Fruit fly (Drosophila melanogaster): ENCODE results near the gene CG43055.

The CG43055 gene

DNA sequence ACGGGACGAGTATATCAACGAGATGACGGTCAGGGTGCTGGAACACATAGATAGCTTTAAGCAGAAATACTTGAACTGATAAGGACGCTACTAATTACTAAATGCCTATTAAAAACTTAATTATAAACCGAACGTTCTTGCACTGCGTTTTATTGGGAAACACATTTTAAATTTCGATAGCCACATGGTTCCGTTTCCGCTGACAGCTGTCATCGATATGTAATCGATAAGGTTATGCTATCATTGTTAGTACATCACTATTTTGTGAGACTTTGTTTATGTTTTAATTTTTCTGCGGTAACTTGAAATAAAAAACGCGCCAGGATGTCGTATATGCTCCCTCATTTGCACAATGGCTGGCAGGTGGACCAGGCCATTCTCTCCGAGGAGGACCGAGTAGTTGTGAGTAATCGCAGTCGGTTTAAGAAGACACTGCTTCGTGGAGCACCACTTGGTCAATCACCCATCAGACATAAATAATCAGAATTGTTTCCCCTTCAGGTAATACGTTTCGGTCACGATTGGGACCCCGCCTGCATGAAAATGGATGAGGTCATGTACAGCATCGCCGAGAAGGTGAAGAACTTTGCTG, 7.8 kb upstream of the CG43055 start, which contains the start of gene Dim1:
Gene Dim1, plus strand, starts transcription at position 239 of the 592 bp plus-strand sequence.
- no peak for TF ChIP-seq Dll (optimal IDR thresholded peaks at IDR 0.05)
- no peak for TF ChIP-seq EcR (GFP tag; optimal IDR thresholded peaks at IDR 0.05)

DNA sequence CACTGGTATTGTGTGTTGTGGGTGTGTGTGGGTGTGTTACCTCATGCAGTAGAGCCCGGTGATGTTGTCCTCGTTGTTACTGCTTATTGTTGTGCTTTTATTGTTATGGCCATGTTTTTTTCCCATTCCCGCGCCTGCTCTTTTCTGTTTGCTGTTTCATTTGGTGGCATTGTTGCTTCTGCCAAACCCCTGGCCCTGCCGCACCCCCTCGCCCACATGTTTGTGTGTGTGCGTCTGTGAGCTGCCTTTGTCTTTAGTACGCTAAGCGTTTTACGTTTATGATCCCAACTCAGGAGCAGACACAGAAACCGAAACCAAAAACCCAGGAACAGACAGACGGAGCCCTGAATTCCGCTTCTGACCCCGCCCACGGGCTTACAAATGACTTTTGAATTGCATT, 3.1 kb downstream of the CG43055 start:
- no peak for TF ChIP-seq usp (GFP tag; optimal IDR thresholded peaks at IDR 0.05)
- TF ChIP-seq psq (optimal IDR thresholded peaks at IDR 0.05), result no peak
- no peak for TF ChIP-seq Dll (optimal IDR thresholded peaks at IDR 0.05)
- TF ChIP-seq CG8478 (optimal IDR thresholded peaks at IDR 0.05), result no peak
- no peak for TF ChIP-seq EcR (GFP tag; optimal IDR thresholded peaks at IDR 0.05)
- no peak for TF ChIP-seq pan (optimal IDR thresholded peaks at IDR 0.05)

dm6 chr2L:4416089-4416488, 5.1 kb downstream of the CG43055 start:
- TF ChIP-seq EcR (GFP tag; optimal IDR thresholded peaks at IDR 0.05) (no peak), pan (optimal IDR thresholded peaks at IDR 0.05) (no peak), usp (GFP tag; optimal IDR thresholded peaks at IDR 0.05) (no peak), Dll (optimal IDR thresholded peaks at IDR 0.05) (no peak), CG8478 (optimal IDR thresholded peaks at IDR 0.05) (no peak), psq (optimal IDR thresholded peaks at IDR 0.05) (no peak)

DNA sequence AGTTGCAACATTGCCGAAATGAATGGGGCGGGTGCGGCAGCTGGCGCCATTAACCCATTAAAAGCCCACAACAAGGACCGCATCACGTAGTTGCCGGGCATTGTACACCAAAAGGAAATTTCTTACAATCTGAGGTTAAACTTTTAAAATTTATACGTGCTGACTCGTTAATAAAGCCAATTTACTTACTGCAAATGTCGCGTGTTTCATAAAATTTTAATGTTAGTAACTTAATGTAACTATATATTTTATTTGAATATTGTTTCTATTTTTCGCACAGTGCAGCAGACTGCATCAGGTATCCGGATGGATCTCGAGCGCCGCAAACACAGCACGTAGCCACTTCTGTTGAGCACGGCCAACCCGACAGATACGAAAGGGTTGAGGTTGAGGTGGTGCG, 5.9 kb downstream of the CG43055 start:
- TF ChIP-seq EcR (GFP tag; optimal IDR thresholded peaks at IDR 0.05), result no peak

dm6 chr2L:4417982-4418381, 7.0 kb downstream of the CG43055 start:
- TF ChIP-seq CG8478 (optimal IDR thresholded peaks at IDR 0.05), result no peak
- TF ChIP-seq pan (optimal IDR thresholded peaks at IDR 0.05), result no peak
- TF ChIP-seq usp (GFP tag; optimal IDR thresholded peaks at IDR 0.05), result no peak
- no peak for TF ChIP-seq Dll (optimal IDR thresholded peaks at IDR 0.05)
- TF ChIP-seq psq (optimal IDR thresholded peaks at IDR 0.05), result no peak
- TF ChIP-seq EcR (GFP tag; optimal IDR thresholded peaks at IDR 0.05), result no peak

DNA sequence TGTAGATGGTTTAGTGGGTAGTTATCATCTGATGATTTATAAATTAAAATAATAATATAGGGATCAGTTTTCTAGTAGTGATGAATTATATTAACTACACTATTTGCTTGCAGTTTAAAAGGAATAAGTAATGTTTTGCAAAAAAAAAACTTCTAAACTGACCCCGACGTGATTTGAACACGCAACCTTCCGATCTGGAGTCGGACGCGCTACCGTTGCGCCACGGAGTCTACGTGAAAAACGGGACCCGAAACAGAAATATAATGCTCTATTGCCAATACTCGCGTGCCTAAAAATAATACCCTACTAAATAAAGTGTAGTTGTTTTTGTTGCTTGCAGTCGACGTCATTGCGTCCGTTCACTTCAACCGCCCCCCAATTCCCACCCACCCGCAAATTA, 7.9 kb downstream of the CG43055 start:
- no peak for TF ChIP-seq psq (optimal IDR thresholded peaks at IDR 0.05)
- TF ChIP-seq usp (GFP tag; optimal IDR thresholded peaks at IDR 0.05), result no peak
- TF ChIP-seq Dll (optimal IDR thresholded peaks at IDR 0.05), result no peak
- TF ChIP-seq CG8478 (optimal IDR thresholded peaks at IDR 0.05), result no peak
- TF ChIP-seq EcR (GFP tag; optimal IDR thresholded peaks at IDR 0.05), result no peak
- TF ChIP-seq pan (optimal IDR thresholded peaks at IDR 0.05), result no peak

DNA sequence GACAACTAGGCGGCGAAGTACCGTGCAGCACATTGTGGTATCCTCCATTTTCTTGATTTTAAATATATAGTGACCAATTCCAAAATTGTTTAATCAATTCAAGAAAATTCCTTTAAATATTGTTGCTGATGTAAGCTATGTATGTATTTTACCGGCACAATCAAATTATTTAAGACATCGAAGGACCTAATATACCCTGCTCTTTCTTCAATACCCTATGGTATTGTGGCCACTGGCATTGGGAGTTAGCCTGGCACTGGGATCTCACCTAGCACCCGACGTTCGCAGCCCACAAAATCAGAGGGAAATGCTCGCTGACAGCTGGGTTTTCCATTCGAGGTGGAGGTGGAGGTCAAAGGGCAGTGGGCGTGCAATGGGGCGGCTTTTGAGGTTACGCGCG, 11.2 kb downstream of the CG43055 start:
- TF ChIP-seq usp (GFP tag; optimal IDR thresholded peaks at IDR 0.05), result no peak
- no peak for TF ChIP-seq Dll (optimal IDR thresholded peaks at IDR 0.05)
- TF ChIP-seq pan (optimal IDR thresholded peaks at IDR 0.05), result no peak
- TF ChIP-seq CG8478 (optimal IDR thresholded peaks at IDR 0.05), result no peak
- no peak for TF ChIP-seq EcR (GFP tag; optimal IDR thresholded peaks at IDR 0.05)
- TF ChIP-seq psq (optimal IDR thresholded peaks at IDR 0.05), result no peak

DNA sequence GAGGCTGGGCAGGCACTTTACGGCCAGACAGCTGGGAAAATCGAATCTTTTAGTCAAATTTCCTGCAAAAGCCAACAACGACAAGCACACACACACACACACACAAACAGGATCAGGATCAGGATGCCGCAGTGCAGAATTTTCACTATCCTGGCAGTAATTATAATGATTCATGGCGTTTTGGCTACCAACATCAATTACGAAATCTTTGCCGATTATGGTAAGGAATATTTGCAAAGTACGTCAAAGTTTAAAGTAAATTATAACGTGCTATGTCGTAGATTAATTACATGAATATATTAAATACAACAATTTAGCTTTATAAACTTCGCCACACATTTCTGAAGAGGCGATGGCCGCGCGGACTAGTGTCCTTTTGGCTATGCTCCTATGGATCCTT, 22.7 kb downstream of the CG43055 start, which contains the start of the genes CG34177 and CG34178:
Gene CG34177, plus strand, starts transcription at position 301 of the 400 bp plus-strand sequence.
Gene CG34178, plus strand, starts transcription at position 301 of the 400 bp plus-strand sequence.
- TF ChIP-seq Dll (optimal IDR thresholded peaks at IDR 0.05) (no peak), usp (GFP tag; optimal IDR thresholded peaks at IDR 0.05) (no peak), EcR (GFP tag; optimal IDR thresholded peaks at IDR 0.05) (no peak), CG8478 (optimal IDR thresholded peaks at IDR 0.05) (no peak), pan (optimal IDR thresholded peaks at IDR 0.05) (no peak), psq (optimal IDR thresholded peaks at IDR 0.05) (no peak)

dm6 chr2L:4437487-4437886, 26.5 kb downstream of the CG43055 start, which contains the start of gene CG43056:
Gene CG43056 (plus strand): TSS chr2L:4437787.
- no peak for TF ChIP-seq CG8478 (optimal IDR thresholded peaks at IDR 0.05)
- TF ChIP-seq usp (GFP tag; optimal IDR thresholded peaks at IDR 0.05), result no peak
- no peak for TF ChIP-seq pan (optimal IDR thresholded peaks at IDR 0.05)
- TF ChIP-seq Dll (optimal IDR thresholded peaks at IDR 0.05), result no peak
- TF ChIP-seq EcR (GFP tag; optimal IDR thresholded peaks at IDR 0.05), result no peak
- TF ChIP-seq psq (optimal IDR thresholded peaks at IDR 0.05), result no peak

dm6 chr2L:4440881-4441737, 30.2 kb downstream of the CG43055 start, which contains the start of gene CG15431:
Gene CG15431 (minus strand): TSS chr2L:4441282.
- TF ChIP-seq EcR (GFP tag; optimal IDR thresholded peaks at IDR 0.05), result no peak
- TF ChIP-seq usp (GFP tag; optimal IDR thresholded peaks at IDR 0.05), result no peak
- no peak for TF ChIP-seq psq (optimal IDR thresholded peaks at IDR 0.05)
- no peak for TF ChIP-seq pan (optimal IDR thresholded peaks at IDR 0.05)
- no peak for TF ChIP-seq Dll (optimal IDR thresholded peaks at IDR 0.05)
- no peak for TF ChIP-seq CG8478 (optimal IDR thresholded peaks at IDR 0.05)

DNA sequence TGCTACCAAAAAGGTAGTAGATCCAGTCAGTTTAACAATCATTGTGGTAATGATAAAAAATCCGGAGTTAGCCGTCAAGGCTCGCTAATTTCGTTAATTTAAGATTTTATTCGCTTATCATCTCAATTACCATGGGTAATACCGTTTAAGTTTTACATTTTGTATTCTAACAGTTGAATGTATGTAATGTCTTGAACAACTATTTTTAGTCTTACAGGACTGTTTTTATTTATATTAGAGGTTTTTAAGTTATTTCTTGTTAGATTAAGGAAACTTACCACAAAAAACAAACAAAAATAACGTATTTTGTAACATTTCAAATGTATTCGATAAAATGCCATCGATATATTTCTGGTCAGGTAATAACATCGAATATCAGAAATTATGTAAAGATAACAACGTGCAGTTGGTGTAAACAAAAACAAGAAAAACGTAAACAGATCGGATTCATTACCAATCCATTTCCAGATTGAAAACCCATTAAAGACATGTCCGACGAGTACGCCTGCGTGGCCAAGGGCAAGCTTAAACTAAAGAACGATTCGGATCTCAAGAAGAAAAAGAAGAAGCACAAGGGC, 31.1 kb downstream of the CG43055 start, which contains the start of the genes Sfp24F and CG15432:
Gene Sfp24F, minus strand, starts transcription at position 51 of the 578 bp plus-strand sequence.
Gene CG15432, plus strand, starts transcription at position 311 of the 578 bp plus-strand sequence.
- no peak for TF ChIP-seq EcR (GFP tag; optimal IDR thresholded peaks at IDR 0.05)

- TF ChIP-seq Dll (optimal IDR thresholded peaks at IDR 0.05), result no peak
- TF ChIP-seq pan (optimal IDR thresholded peaks at IDR 0.05), result no peak
- no peak for TF ChIP-seq CG8478 (optimal IDR thresholded peaks at IDR 0.05)
- no peak for TF ChIP-seq usp (GFP tag; optimal IDR thresholded peaks at IDR 0.05)
- no peak for TF ChIP-seq EcR (GFP tag; optimal IDR thresholded peaks at IDR 0.05)
- TF ChIP-seq psq (optimal IDR thresholded peaks at IDR 0.05), result no peak
Measured at dm6 chr2L:4444457-4444856, 33.5 kb downstream of the CG43055 start, which contains the start of the genes morgue and Elp3. Gene morgue (minus strand): TSS chr2L:4444680. Gene Elp3 (plus strand): TSS chr2L:4444732.

All from whole organism.